Worm (Caenorhabditis elegans) whole organism, late embryonic: ENCODE measurements around the gene F59A1.18.

Experiments used
- ama-1 ChIP-seq: fragments of 150-350 bp; optimal IDR thresholded peaks from 2 replicates; lab custom pipeline; 2014
- ceh-19 ChIP-seq: fragments of 200-800 bp; sonication (Bioruptor generic); optimal IDR thresholded peaks from 2 replicates; lab custom pipeline; 2018; ENCODE audit warnings: mild to moderate bottlenecking, missing genetic modification characterization, missing compliant biosample characterization
- ceh-24 ChIP-seq: sonication (generic microtip); optimal IDR thresholded peaks from 2 replicates; lab custom pipeline; 2016; ENCODE audit warnings: mild to moderate bottlenecking, missing genetic modification characterization, missing compliant biosample characterization
- ceh-6 ChIP-seq: fragments of 200-800 bp; sonication (Bioruptor generic); optimal IDR thresholded peaks from 2 replicates; lab custom pipeline; 2018; ENCODE audit warnings: mild to moderate bottlenecking, missing genetic modification characterization, missing compliant biosample characterization
- elt-4 ChIP-seq: sonication (generic microtip); optimal IDR thresholded peaks from 2 replicates; lab custom pipeline; 2016; ENCODE audit warnings: missing genetic modification characterization, missing compliant biosample characterization
- ets-4 ChIP-seq: sonication (generic microtip); optimal IDR thresholded peaks from 2 replicates; lab custom pipeline; 2016; ENCODE audit warnings: missing genetic modification characterization, missing compliant biosample characterization
- hlh-30 ChIP-seq: sonication (generic microtip); optimal IDR thresholded peaks from 2 replicates; lab custom pipeline; 2017; ENCODE audit warnings: antibody characterized with exemption, missing genetic modification characterization, missing compliant biosample characterization; ENCODE audit not compliant: insufficient read depth
- lim-6 ChIP-seq: sonication (generic microtip); optimal IDR thresholded peaks from 2 replicates; lab custom pipeline; 2016; ENCODE audit warnings: missing genetic modification characterization, missing compliant biosample characterization
- madf-2 ChIP-seq: sonication (generic microtip); optimal IDR thresholded peaks from 2 replicates; lab custom pipeline; 2017; ENCODE audit warnings: missing genetic modification characterization, missing compliant biosample characterization
- ref-2 ChIP-seq: sonication (generic microtip); optimal IDR thresholded peaks from 2 replicates; lab custom pipeline; 2016; ENCODE audit warnings: missing genetic modification characterization, missing compliant biosample characterization
- tbx-2 ChIP-seq: sonication (generic microtip); optimal IDR thresholded peaks from 2 replicates; lab custom pipeline; 2016; ENCODE audit warnings: missing genetic modification characterization, missing compliant biosample characterization
- unc-55 ChIP-seq: sonication (generic microtip); optimal IDR thresholded peaks from 2 replicates; lab custom pipeline; 2017; ENCODE audit warnings: missing biosample characterization, missing genetic modification reagents, missing genetic modification characterization
- zip-5 ChIP-seq: sonication (generic microtip); optimal IDR thresholded peaks from 2 replicates; lab custom pipeline; 2016; ENCODE audit warnings: missing genetic modification characterization, missing compliant biosample characterization

DNA sequence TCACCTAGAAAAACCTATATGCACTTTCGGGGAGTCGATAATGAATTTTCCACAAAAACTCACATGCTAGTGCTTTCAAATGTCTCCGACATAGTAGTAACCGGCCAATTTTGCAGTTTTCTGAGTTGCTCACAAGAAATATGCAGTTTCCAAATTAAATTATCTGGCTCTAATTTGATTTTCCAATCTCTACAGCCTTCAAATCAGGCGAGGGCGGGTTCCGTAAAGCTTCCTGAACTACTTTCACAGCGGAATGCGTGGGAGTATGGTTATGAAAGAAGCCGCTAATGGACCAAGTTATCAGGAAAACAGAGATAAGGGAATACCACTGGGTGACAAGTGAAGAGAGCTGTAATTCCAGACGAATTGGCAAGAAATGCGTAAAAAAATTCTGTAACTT, 20.8 kb downstream of the F59A1.18 start, which contains the start of gene F59A1.11:
- TF ChIP-seq zip-5 (tag; lab: Kevin White, UChicago) (no peak), ama-1 (lab: Kevin White, UChicago) (no peak), ref-2 (no peak), lim-6 (tag; lab: Kevin White, UChicago) (no peak), madf-2 (tag; lab: Kevin White, UChicago) (no peak), hlh-30 (no peak), ceh-6 (GFP tag; lab: Kevin White, UChicago) (no peak), unc-55 (no peak), ceh-19 (GFP tag; lab: Kevin White, UChicago) (no peak), ets-4 (no peak), tbx-2 (no peak), ceh-24 (tag; lab: Kevin White, UChicago) (no peak), elt-4 (tag; lab: Kevin White, UChicago) (no peak)
